Fruit fly (Drosophila melanogaster): ENCODE data around the gene CG42467.

The CG42467 gene

DNA sequence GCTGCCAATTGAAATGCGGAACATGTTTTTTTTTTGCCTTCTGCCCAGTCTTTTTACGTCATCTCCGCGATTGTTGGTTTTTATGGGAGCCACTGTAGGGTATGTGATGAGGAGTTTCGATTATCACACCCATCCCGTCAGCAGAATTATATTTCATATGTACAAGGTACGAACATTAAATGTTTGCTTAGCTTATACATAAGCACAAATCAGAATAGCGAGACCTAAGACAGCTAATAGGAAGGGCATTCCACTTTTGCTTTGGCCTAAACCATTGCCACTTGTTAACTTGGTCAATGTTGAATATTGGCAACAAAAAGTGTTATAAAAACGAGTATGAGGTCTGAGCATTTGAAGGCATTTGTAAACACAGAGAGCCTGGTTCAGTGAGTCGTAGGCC, 2.2 kb downstream of the CG42467 start, which contains the start of gene CG2816 (continued):
- TF ChIP-seq CG15269 (tag; optimal IDR thresholded peaks at IDR 0.05) = peak; percentile 79
- peak; percentile 18 for TF ChIP-seq CG17359 (tag; optimal IDR thresholded peaks at IDR 0.05)
- TF ChIP-seq fru (optimal IDR thresholded peaks at IDR 0.05) = no peak
- TF ChIP-seq CG15601 (tag; optimal IDR thresholded peaks at IDR 0.05) = peak; percentile 8
- peak; percentile 67 for TF ChIP-seq shn (GFP tag; optimal IDR thresholded peaks at IDR 0.05)
- no peak for TF ChIP-seq CG7963 (GFP tag; IDR thresholded peaks at IDR 0.05; ENCODE audit: partially characterized antibody)
- TF ChIP-seq vvl (GFP tag; IDR thresholded peaks at IDR 0.05) = peak; percentile 87; the same call in 1 of the 2 replicates
- TF ChIP-seq CG12769 (tag; optimal IDR thresholded peaks at IDR 0.05) = peak; percentile 95
- TF ChIP-seq CG10209 (GFP tag; optimal IDR thresholded peaks at IDR 0.05) = peak; percentile 54
- peak; percentile 88 for TF ChIP-seq CG10274 (GFP tag; optimal IDR thresholded peaks at IDR 0.05)
- TF ChIP-seq pfk (GFP tag; optimal IDR thresholded peaks at IDR 0.05) = no peak
- TF ChIP-seq tx (GFP tag; optimal IDR thresholded peaks at IDR 0.05) = peak; percentile 37
- TF ChIP-seq scrt (GFP tag; optimal IDR thresholded peaks at IDR 0.05) = peak; percentile 28
- peak; percentile 42 for TF ChIP-seq Oli (tag; optimal IDR thresholded peaks at IDR 0.05)
- peak in 1 of 2 experiments; percentile 28 for TF ChIP-seq eve (GFP tag; optimal IDR thresholded peaks at IDR 0.05)
- TF ChIP-seq Dref (GFP tag; IDR thresholded peaks at IDR 0.05) = 0 out of 2 replicates have a peak, but pooled peaks have one; percentile 25
- peak; percentile 93 for TF ChIP-seq zfh2 (GFP tag; optimal IDR thresholded peaks at IDR 0.05)
- peak; percentile 38 for TF ChIP-seq CG15514 (GFP tag; optimal IDR thresholded peaks at IDR 0.05)
- TF ChIP-seq CG3281 (GFP tag; optimal IDR thresholded peaks at IDR 0.05) = peak; percentile 55
- peak; percentile 20 for TF ChIP-seq CG12071 (GFP tag; optimal IDR thresholded peaks at IDR 0.05)
- TF ChIP-seq psq (GFP tag; optimal IDR thresholded peaks at IDR 0.05) = peak; percentile 18
- TF ChIP-seq Kr (GFP tag; optimal IDR thresholded peaks at IDR 0.05) = no peak
- no peak for TF ChIP-seq CG14860 (GFP tag; IDR thresholded peaks at IDR 0.05; ENCODE audit: partially characterized antibody)
- TF ChIP-seq chinmo (GFP tag; IDR thresholded peaks at IDR 0.05; ENCODE audit: partially characterized antibody) = 0 out of 4 replicates have a peak, but pooled peaks have one; percentile 40
- peak; percentile 35 for TF ChIP-seq HHEX (GFP tag; optimal IDR thresholded peaks at IDR 0.05)
- TF ChIP-seq Usf (GFP tag; optimal IDR thresholded peaks at IDR 0.05) = peak; percentile 72
- TF ChIP-seq Atf-2 (GFP tag; optimal IDR thresholded peaks at IDR 0.05) = peak; percentile 63
- peak; percentile 40 for TF ChIP-seq az2 (GFP tag; optimal IDR thresholded peaks at IDR 0.05)
- peak; percentile 98 for TF ChIP-seq CG9932 (GFP tag; IDR thresholded peaks at IDR 0.05)
- TF ChIP-seq Camta (GFP tag; optimal IDR thresholded peaks at IDR 0.05) = peak; percentile 70
- peak; percentile 24 for TF ChIP-seq CG12744 (GFP tag; optimal IDR thresholded peaks at IDR 0.05)
- no peak for TF ChIP-seq Dfd (GFP tag; optimal IDR thresholded peaks at IDR 0.05)
- TF ChIP-seq lbe (GFP tag; optimal IDR thresholded peaks at IDR 0.05) = peak; percentile 86
- TF ChIP-seq sob (GFP tag; IDR thresholded peaks at IDR 0.05) = peak; percentile 93
- TF ChIP-seq ase (GFP tag; IDR thresholded peaks at IDR 0.05) = peak; percentile 71; the same call in 2 of the 3 replicates
- no peak for TF ChIP-seq CG8290 (GFP tag; optimal IDR thresholded peaks at IDR 0.05)
- peak in 1 of 2 experiments; percentile 83 for TF ChIP-seq CG8290 (tag; optimal IDR thresholded peaks at IDR 0.05)
- TF ChIP-seq CG14050 (GFP tag; IDR thresholded peaks at IDR 0.05) = peak; percentile 24; the same call in 1 of the 3 replicates
- TF ChIP-seq Ssrp (tag; optimal IDR thresholded peaks at IDR 0.05) = no peak
- TF ChIP-seq CG14667 (GFP tag; IDR thresholded peaks at IDR 0.05) = 0 out of 2 replicates have a peak, but pooled peaks have one; percentile 20
- peak; percentile 59 for TF ChIP-seq CG12219 (GFP tag; optimal IDR thresholded peaks at IDR 0.05)
- peak; percentile 55 for TF ChIP-seq CG11504 (tag; optimal IDR thresholded peaks at IDR 0.05)
- TF ChIP-seq CG6272 (GFP tag; IDR thresholded peaks at IDR 0.05) = no peak
- TF ChIP-seq tap (tag; optimal IDR thresholded peaks at IDR 0.05) = peak; percentile 24
- TF ChIP-seq Blimp-1 (GFP tag; optimal IDR thresholded peaks at IDR 0.05) = no peak
- peak; percentile 11 to 75 for TF ChIP-seq chif (GFP tag; optimal IDR thresholded peaks at IDR 0.05)
- peak; percentile 54; the same call in 2 of the 4 replicates for TF ChIP-seq Gug (GFP tag; IDR thresholded peaks at IDR 0.05)
- peak; percentile 63 for TF ChIP-seq slp2 (GFP tag; optimal IDR thresholded peaks at IDR 0.05)
- peak; percentile 95 for TF ChIP-seq al (GFP tag; IDR thresholded peaks at IDR 0.05)
- peak; percentile 23; the same call in 1 of the 2 replicates for TF ChIP-seq ham (GFP tag; IDR thresholded peaks at IDR 0.05)
- TF ChIP-seq CG43689 (GFP tag; IDR thresholded peaks at IDR 0.05) = peak; percentile 60

Data from whole organism, embryonic.